Fruit fly (Drosophila melanogaster) whole organism, embryonic: ENCODE results near the gene CG16957.
A peak's percentile ranks its signal among the peaks of the same experiment; 100 is the strongest.

ENCODE experiments used
- Aef1 ChIP-seq: fragments of 200-800 bp; sonication (Bioruptor generic); IDR thresholded peaks from 3 replicates; pipeline ENCODE4 v1.3.6; 2022; ENCODE audit warnings: missing biosample characterization, missing genetic modification characterization
- CG10321 ChIP-seq: fragments of 200-800 bp; sonication (Bioruptor generic); IDR thresholded peaks from 2 replicates; pipeline ENCODE4 v1.3.6; 2022; ENCODE audit warnings: missing biosample characterization, missing genetic modification characterization
- CG10543 ChIP-seq: fragments of 200-800 bp; sonication (Bioruptor generic); optimal IDR thresholded peaks from 3 replicates; lab custom pipeline; 2017; ENCODE audit warnings: missing biosample characterization, mild to moderate bottlenecking, missing genetic modification characterization, moderate library complexity
- CG11504 ChIP-seq: fragments of 200-800 bp; sonication (Bioruptor generic); optimal IDR thresholded peaks from 3 replicates; lab custom pipeline; 2019; ENCODE audit warnings: missing biosample characterization, mild to moderate bottlenecking, missing genetic modification characterization, moderate library complexity
- CG11560 ChIP-seq: fragments of 200-800 bp; sonication (Bioruptor generic); IDR thresholded peaks from 3 replicates; pipeline ENCODE4 v1.3.6; 2022; ENCODE audit warnings: missing biosample characterization, missing genetic modification characterization
- CG11695 ChIP-seq: fragments of 200-800 bp; sonication (Bioruptor generic); IDR thresholded peaks from 3 replicates; pipeline ENCODE4 v1.3.6; 2022; ENCODE audit warnings: missing biosample characterization, missing genetic modification characterization
- CG12744 ChIP-seq: fragments of 200-800 bp; sonication (Bioruptor generic); optimal IDR thresholded peaks from 2 replicates; lab custom pipeline; 2016; ENCODE audit warnings: missing biosample characterization, missing genetic modification characterization
- CG15011 ChIP-seq: fragments of 200-800 bp; sonication (Bioruptor generic); optimal IDR thresholded peaks from 3 replicates; lab custom pipeline; 2018; ENCODE audit warnings: missing biosample characterization, mild to moderate bottlenecking, missing genetic modification characterization
- CG18476 ChIP-seq: fragments of 200-800 bp; sonication (Bioruptor generic); optimal IDR thresholded peaks from 2 replicates; lab custom pipeline; 2016; ENCODE audit warnings: missing biosample characterization, mild to moderate bottlenecking, missing genetic modification characterization
- CG18619 ChIP-seq: fragments of 200-800 bp; sonication (Bioruptor generic); optimal IDR thresholded peaks from 3 replicates; lab custom pipeline; 2017; ENCODE audit warnings: missing biosample characterization, mild to moderate bottlenecking, missing genetic modification characterization
- CG31441 ChIP-seq: fragments of 200-800 bp; sonication (Bioruptor generic); IDR thresholded peaks from 2 replicates; pipeline ENCODE4 v1.3.6; 2022; ENCODE audit warnings: missing biosample characterization, missing genetic modification characterization
- CG3163 ChIP-seq: fragments of 200-800 bp; sonication (Bioruptor generic); optimal IDR thresholded peaks from 3 replicates; lab custom pipeline; 2016; ENCODE audit warnings: missing biosample characterization, missing genetic modification characterization
- CG32532 ChIP-seq: fragments of 200-800 bp; sonication (Bioruptor generic); IDR thresholded peaks from 2 replicates; pipeline ENCODE4 v1.3.6; 2022; ENCODE audit warnings: missing biosample characterization, missing genetic modification characterization
- CG34376 ChIP-seq: fragments of 200-800 bp; sonication (Bioruptor generic); optimal IDR thresholded peaks from 2 replicates; lab custom pipeline; 2018; ENCODE audit warnings: missing biosample characterization, mild to moderate bottlenecking, missing genetic modification characterization
- CG3838 ChIP-seq: fragments of 200-800 bp; sonication (Bioruptor generic); optimal IDR thresholded peaks from 3 replicates; lab custom pipeline; 2016; ENCODE audit warnings: missing biosample characterization, missing genetic modification characterization
- CG3995 ChIP-seq: fragments of 200-800 bp; sonication (Bioruptor generic); optimal IDR thresholded peaks from 3 replicates; lab custom pipeline; 2016; ENCODE audit warnings: missing biosample characterization, missing genetic modification characterization
- CG4360 ChIP-seq: fragments of 200-800 bp; sonication (Bioruptor generic); IDR thresholded peaks from 2 replicates; pipeline ENCODE4 v1.3.6; 2022; ENCODE audit warnings: missing biosample characterization, missing genetic modification characterization
- CG4854 ChIP-seq: fragments of 200-800 bp; sonication (Bioruptor generic); optimal IDR thresholded peaks from 2 replicates; lab custom pipeline; 2016; ENCODE audit warnings: missing biosample characterization, missing genetic modification characterization, inconsistent platforms
- CG7372 ChIP-seq: fragments of 200-800 bp; sonication (Bioruptor generic); IDR thresholded peaks from 2 replicates; pipeline ENCODE4 v1.3.6; 2022; ENCODE audit warnings: missing biosample characterization, missing genetic modification characterization
- CG8924 ChIP-seq: fragments of 200-800 bp; optimal IDR thresholded peaks from 3 replicates; lab custom pipeline; 2019; ENCODE audit warnings: missing biosample characterization, mild to moderate bottlenecking, missing genetic modification characterization, moderate library complexity
- CG9876 ChIP-seq: fragments of 200-800 bp; sonication (Bioruptor generic); optimal IDR thresholded peaks from 2 replicates; lab custom pipeline; 2016; ENCODE audit warnings: missing biosample characterization, missing genetic modification characterization
- CTCF ChIP-seq: fragments of 200-800 bp; sonication (Bioruptor generic); optimal IDR thresholded peaks from 2 replicates; lab custom pipeline; 2017; ENCODE audit warnings: missing biosample characterization, mild to moderate bottlenecking, missing genetic modification characterization, moderate library complexity
- Camta ChIP-seq: fragments of 200-800 bp; sonication (Bioruptor generic); optimal IDR thresholded peaks from 2 replicates; lab custom pipeline; 2016; ENCODE audit warnings: missing biosample characterization, missing genetic modification characterization
- Dip3 ChIP-seq: fragments of 200-800 bp; sonication (Bioruptor generic); optimal IDR thresholded peaks from 3 replicates; lab custom pipeline; 2016; ENCODE audit warnings: missing biosample characterization, missing genetic modification characterization
- Drgx ChIP-seq: fragments of 200-800 bp; sonication (Bioruptor generic); IDR thresholded peaks from 2 replicates; pipeline ENCODE4 v1.3.6; 2022; ENCODE audit warnings: missing biosample characterization, missing genetic modification characterization
- Fer2 ChIP-seq: fragments of 200-800 bp; sonication (Bioruptor generic); optimal IDR thresholded peaks from 2 replicates; lab custom pipeline; 2018; ENCODE audit warnings: missing biosample characterization, mild to moderate bottlenecking, missing genetic modification characterization, moderate library complexity
- Fer3 ChIP-seq: fragments of 200-800 bp; sonication (Bioruptor generic); optimal IDR thresholded peaks from 2 replicates; lab custom pipeline; 2018; ENCODE audit warnings: missing biosample characterization, mild to moderate bottlenecking, missing genetic modification characterization, moderate library complexity
- Hmx ChIP-seq: fragments of 200-800 bp; sonication (Bioruptor generic); optimal IDR thresholded peaks from 2 replicates; lab custom pipeline; 2016; ENCODE audit warnings: missing biosample characterization, missing genetic modification characterization
- Sin3A ChIP-seq: fragments of >200 bp; optimal IDR thresholded peaks from 2 replicates; lab custom pipeline; 2018
- Six4 ChIP-seq: fragments of 200-800 bp; sonication (Bioruptor generic); optimal IDR thresholded peaks from 2 replicates; lab custom pipeline; 2016; ENCODE audit warnings: missing biosample characterization, missing genetic modification characterization
- Sry-β ChIP-seq: fragments of 200-800 bp; sonication (Bioruptor generic); optimal IDR thresholded peaks from 2 replicates; lab custom pipeline; 2018; ENCODE audit warnings: missing biosample characterization, mild to moderate bottlenecking, missing genetic modification characterization, moderate library complexity
- Taf1 ChIP-seq: fragments of 200-800 bp; sonication (Bioruptor generic); IDR thresholded peaks from 2 replicates; pipeline ENCODE4 v1.3.6; 2022; ENCODE audit warnings: missing biosample characterization, missing genetic modification characterization
- ac ChIP-seq: fragments of 200-800 bp; sonication (Bioruptor generic); optimal IDR thresholded peaks from 3 replicates; lab custom pipeline; 2017; ENCODE audit warnings: missing biosample characterization, mild to moderate bottlenecking, missing genetic modification characterization
- br ChIP-seq: fragments of >200 bp; optimal IDR thresholded peaks from 2 replicates; lab custom pipeline; 2017
- caup ChIP-seq: fragments of 200-800 bp; sonication (Bioruptor generic); optimal IDR thresholded peaks from 3 replicates; lab custom pipeline; 2017; ENCODE audit warnings: missing biosample characterization, mild to moderate bottlenecking, missing genetic modification characterization, moderate library complexity; ENCODE audit not compliant: severe bottlenecking
- chinmo ChIP-seq: fragments of 200-800 bp; sonication (Bioruptor generic); IDR thresholded peaks from 4 replicates; pipeline ENCODE4 v1.3.6; 2022; ENCODE audit warnings: missing biosample characterization, missing genetic modification characterization; ENCODE audit not compliant: partially characterized antibody
- chm ChIP-seq: fragments of 200-800 bp; sonication (Bioruptor generic); IDR thresholded peaks from 2 replicates; pipeline ENCODE4 v1.3.6; 2022; ENCODE audit warnings: missing biosample characterization, missing genetic modification characterization
- crp ChIP-seq, 2 experiments: fragments of 200-800 bp; sonication (Bioruptor generic); optimal IDR thresholded peaks; 2 replicates in 1 of 2; 3 replicates in 1 of 2; lab custom pipeline; 2017; ENCODE audit warnings: missing biosample characterization in 2 of 2, missing genetic modification characterization in 2 of 2, mild to moderate bottlenecking in 1 of 2, moderate library complexity in 1 of 2
- dpn ChIP-seq, 2 experiments: fragments of 200-800 bp; sonication (Bioruptor generic); optimal IDR thresholded peaks; 3 replicates each; lab custom pipeline; 2016; ENCODE audit warnings: missing biosample characterization in 2 of 2, missing genetic modification characterization in 2 of 2
- emc ChIP-seq: fragments of 200-800 bp; sonication (Bioruptor generic); optimal IDR thresholded peaks from 2 replicates; lab custom pipeline; 2016; ENCODE audit warnings: missing biosample characterization, missing genetic modification characterization
- ftz-f1 ChIP-seq: fragments of 200-800 bp; sonication (Bioruptor generic); optimal IDR thresholded peaks from 2 replicates; lab custom pipeline; 2016; ENCODE audit warnings: missing biosample characterization, missing genetic modification characterization
- gem ChIP-seq: fragments of 200-800 bp; sonication (Bioruptor generic); optimal IDR thresholded peaks from 2 replicates; lab custom pipeline; 2019; ENCODE audit warnings: missing biosample characterization, mild to moderate bottlenecking, missing genetic modification characterization, moderate library complexity
- grau ChIP-seq: fragments of 200-800 bp; optimal IDR thresholded peaks from 3 replicates; lab custom pipeline; 2019; ENCODE audit warnings: missing biosample characterization, mild to moderate bottlenecking, missing genetic modification characterization, moderate library complexity
- ham ChIP-seq: fragments of 200-800 bp; sonication (Bioruptor generic); IDR thresholded peaks from 2 replicates; pipeline ENCODE4 v1.3.6; 2022; ENCODE audit warnings: missing biosample characterization, missing genetic modification characterization
- hbn ChIP-seq: fragments of 200-800 bp; sonication (Bioruptor generic); IDR thresholded peaks from 2 replicates; pipeline ENCODE4 v1.3.6; 2022; ENCODE audit warnings: missing biosample characterization, missing genetic modification characterization; ENCODE audit not compliant: partially characterized antibody
- nerfin-2 ChIP-seq: fragments of 200-800 bp; sonication (Bioruptor generic); IDR thresholded peaks from 2 replicates; pipeline ENCODE4 v1.3.6; 2022; ENCODE audit warnings: missing biosample characterization, missing genetic modification characterization; ENCODE audit not compliant: partially characterized antibody
- otp ChIP-seq: fragments of 200-800 bp; sonication (Bioruptor generic); IDR thresholded peaks from 3 replicates; pipeline ENCODE4, ENCODE4 v1.3.6; 2022; ENCODE audit warnings: missing biosample characterization, missing genetic modification characterization
- peb ChIP-seq: fragments of 200-800 bp; sonication (Bioruptor generic); IDR thresholded peaks from 2 replicates; pipeline ENCODE4 v1.3.6; 2022; ENCODE audit warnings: missing biosample characterization, missing genetic modification characterization
- prd ChIP-seq, 3 experiments: fragments of >200 bp in 2 of 3; fragments of 200-800 bp in 1 of 3; sonication (Bioruptor generic) in 1 of 3; optimal IDR thresholded peaks in 2 of 3; IDR thresholded peaks in 1 of 3; 2 replicates in 2 of 3; 3 replicates in 1 of 3; pipeline versions ENCODE4 v1.3.6 to Lab custom; 2017 to 2022; ENCODE audit warnings: missing biosample characterization in 1 of 3, missing genetic modification characterization in 1 of 3
- slbo ChIP-seq: fragments of 200-800 bp; sonication (Bioruptor generic); IDR thresholded peaks from 2 replicates; pipeline ENCODE4 v1.3.6; 2022; ENCODE audit warnings: missing biosample characterization, missing genetic modification characterization
- sob ChIP-seq: fragments of 200-800 bp; sonication (Bioruptor generic); IDR thresholded peaks from 2 replicates; pipeline ENCODE4 v1.3.6; 2022; ENCODE audit warnings: missing biosample characterization, missing genetic modification characterization

The CG16957 gene

dm6 chr2L:13378488-13378964 is 17.5 kb downstream of the CG16957 start, which contains the start of the genes CG9302 and beta'COP (continued):
- TF ChIP-seq CG11504 (tag; lab: Kevin White, UChicago) (no peak), CG4854 (peak; percentile 31), CG10321 (GFP tag; lab: Robert Waterston, UW) (no peak), Taf1 (GFP tag; lab: Robert Waterston, UW) (0 out of 2 replicates have a peak, but pooled peaks have one; percentile 24), nerfin-2 (GFP tag; lab: Robert Waterston, UW) (peak; percentile 50; the same call in 1 of the 2 replicates), Hmx (GFP tag; lab: Kevin White, UChicago) (no peak), CG4360 (GFP tag; lab: Robert Waterston, UW) (no peak), Aef1 (GFP tag; lab: Robert Waterston, UW) (peak; percentile 59), prd (optimal IDR thresholded peaks at IDR 0.05; lab: Kevin White, UChicago) (no peak), prd (GFP tag; IDR thresholded peaks at IDR 0.05; lab: Robert Waterston, UW) (peak; percentile 75; the same call in 2 of the 3 replicates), peb (GFP tag; lab: Robert Waterston, UW) (0 out of 2 replicates have a peak, but pooled peaks have one; percentile 25), CTCF (GFP tag; lab: Kevin White, UChicago) (no peak), CG11695 (GFP tag; lab: Robert Waterston, UW) (no peak), CG9876 (GFP tag; lab: Kevin White, UChicago) (peak; percentile 34), CG31441 (GFP tag; lab: Robert Waterston, UW) (peak; percentile 77), CG18476 (GFP tag; lab: Kevin White, UChicago) (peak; percentile 32), slbo (GFP tag; lab: Robert Waterston, UW) (peak; percentile 73), gem (tag; lab: Kevin White, UChicago) (peak; percentile 83), Fer2 (tag; lab: Kevin White, UChicago) (peak; percentile 73), chm (GFP tag; lab: Robert Waterston, UW) (no peak), Dip3 (GFP tag; lab: Kevin White, UChicago) (peak; percentile 37), ham (GFP tag; lab: Robert Waterston, UW) (0 out of 2 replicates have a peak, but pooled peaks have one; percentile 12), br (lab: Kevin White, UChicago) (no peak), CG10543 (GFP tag; lab: Kevin White, UChicago) (peak; percentile 84), Drgx (GFP tag; lab: Robert Waterston, UW) (no peak), CG15011 (GFP tag; lab: Kevin White, UChicago) (no peak), chinmo (GFP tag; lab: Robert Waterston, UW) (no peak), crp (GFP tag; optimal IDR thresholded peaks at IDR 0.05; lab: Kevin White, UChicago) (peak in 1 of 2 experiments; percentile 39), CG18619 (GFP tag; lab: Kevin White, UChicago) (peak; percentile 68), otp (GFP tag; lab: Robert Waterston, UW) (no peak), hbn (GFP tag; lab: Robert Waterston, UW) (peak; percentile 49; the same call in 1 of the 2 replicates), CG34376 (GFP tag; lab: Kevin White, UChicago) (no peak), grau (tag; lab: Kevin White, UChicago) (peak; percentile 81), dpn (GFP tag; optimal IDR thresholded peaks at IDR 0.05; lab: Kevin White, UChicago) (peak; percentile 31 to 63), ac (GFP tag; lab: Kevin White, UChicago) (no peak), Sry-β (GFP tag; lab: Kevin White, UChicago) (peak; percentile 98), CG3838 (GFP tag; lab: Kevin White, UChicago) (no peak), Camta (GFP tag; lab: Kevin White, UChicago) (no peak), CG8924 (tag; lab: Kevin White, UChicago) (peak; percentile 72), CG11560 (0 out of 3 replicates have a peak, but pooled peaks have one; percentile 16), Fer3 (tag; lab: Kevin White, UChicago) (peak; percentile 64), Sin3A (peak; percentile 83), sob (GFP tag; lab: Robert Waterston, UW) (peak; percentile 56; the same call in 1 of the 2 replicates), CG3163 (GFP tag; lab: Kevin White, UChicago) (no peak), CG7372 (GFP tag; lab: Robert Waterston, UW) (no peak; the same call in 1 of the 2 replicates), caup (peak; percentile 48), CG32532 (GFP tag; lab: Robert Waterston, UW) (peak; percentile 46), ftz-f1 (GFP tag; lab: Kevin White, UChicago) (no peak), emc (GFP tag; lab: Kevin White, UChicago) (no peak), CG12744 (GFP tag; lab: Kevin White, UChicago) (peak; percentile 21), CG3995 (GFP tag; lab: Kevin White, UChicago) (peak; percentile 21), Six4 (GFP tag; lab: Kevin White, UChicago) (peak; percentile 23)
